Fruit fly (Drosophila melanogaster) whole organism, prepupa: ENCODE results near the gene Npc2f.
A peak's percentile ranks its signal among the peaks of the same experiment; 100 is the strongest.

Experiments
- Blimp-1 ChIP-seq: fragments of 200-800 bp; sonication (Bioruptor generic); optimal IDR thresholded peaks from 3 replicates; lab custom pipeline; 2017; ENCODE audit warnings: missing biosample characterization, missing genetic modification characterization, mild to moderate bottlenecking, moderate library complexity, missing genetic modification reagents
- CG10669 ChIP-seq: fragments of 200-800 bp; sonication (Bioruptor generic); optimal IDR thresholded peaks from 3 replicates; lab custom pipeline; 2018; ENCODE audit warnings: missing biosample characterization, mild to moderate bottlenecking, missing genetic modification characterization, moderate library complexity
- CG11902 ChIP-seq: fragments of 200-800 bp; sonication (Bioruptor generic); optimal IDR thresholded peaks from 3 replicates; lab custom pipeline; 2016; ENCODE audit warnings: missing biosample characterization, missing genetic modification characterization
- CG16779 ChIP-seq: fragments of 200-800 bp; sonication (Bioruptor generic); optimal IDR thresholded peaks from 3 replicates; lab custom pipeline; 2017; ENCODE audit warnings: missing biosample characterization, mild to moderate bottlenecking, missing genetic modification characterization
- CG3032 ChIP-seq: fragments of 200-800 bp; optimal IDR thresholded peaks from 2 replicates; lab custom pipeline; 2019; ENCODE audit warnings: missing biosample characterization, mild to moderate bottlenecking, missing genetic modification characterization, moderate library complexity
- CG31627 ChIP-seq: fragments of 200-800 bp; sonication (Bioruptor generic); optimal IDR thresholded peaks from 3 replicates; lab custom pipeline; 2016; ENCODE audit warnings: missing biosample characterization, missing genetic modification characterization
- CG32006 ChIP-seq: fragments of 200-800 bp; sonication (Bioruptor generic); optimal IDR thresholded peaks from 3 replicates; lab custom pipeline; 2017; ENCODE audit warnings: missing biosample characterization, mild to moderate bottlenecking, missing genetic modification characterization
- CG34406 ChIP-seq: fragments of 200-800 bp; sonication (Bioruptor generic); optimal IDR thresholded peaks from 3 replicates; lab custom pipeline; 2016; ENCODE audit warnings: missing biosample characterization, missing genetic modification characterization
- CG3919 ChIP-seq: fragments of 200-800 bp; sonication (Bioruptor generic); optimal IDR thresholded peaks from 3 replicates; lab custom pipeline; 2016; ENCODE audit warnings: missing biosample characterization, missing genetic modification characterization
- CG4318 ChIP-seq: fragments of 200-800 bp; sonication (Bioruptor generic); optimal IDR thresholded peaks from 3 replicates; lab custom pipeline; 2017; ENCODE audit warnings: missing biosample characterization, mild to moderate bottlenecking, missing genetic modification characterization
- CG6163 ChIP-seq: fragments of 200-800 bp; sonication (Bioruptor generic); IDR thresholded peaks from 3 replicates; pipeline ENCODE4 v1.3.6; 2022; ENCODE audit warnings: missing biosample characterization, missing genetic modification characterization
- CG6276 ChIP-seq: fragments of 200-800 bp; sonication (Bioruptor generic); optimal IDR thresholded peaks from 2 replicates; lab custom pipeline; 2017; ENCODE audit warnings: missing biosample characterization, mild to moderate bottlenecking, missing genetic modification characterization
- CG6792 ChIP-seq: fragments of 200-800 bp; sonication (Bioruptor generic); optimal IDR thresholded peaks from 3 replicates; lab custom pipeline; 2016; ENCODE audit warnings: missing biosample characterization, missing genetic modification characterization
- CG6808 ChIP-seq: fragments of 200-800 bp; sonication (Bioruptor generic); optimal IDR thresholded peaks from 3 replicates; lab custom pipeline; 2017; ENCODE audit warnings: missing biosample characterization, missing genetic modification characterization, mild to moderate bottlenecking, moderate library complexity, missing genetic modification reagents
- CG6854 ChIP-seq: fragments of 200-800 bp; sonication (Bioruptor generic); optimal IDR thresholded peaks from 2 replicates; lab custom pipeline; 2017; ENCODE audit warnings: missing biosample characterization, mild to moderate bottlenecking, missing genetic modification characterization
- CG7368 ChIP-seq: fragments of 200-800 bp; sonication (Bioruptor generic); optimal IDR thresholded peaks from 3 replicates; lab custom pipeline; 2016; ENCODE audit warnings: missing biosample characterization, missing genetic modification characterization
- CG9139 ChIP-seq: fragments of 200-800 bp; sonication (Bioruptor generic); optimal IDR thresholded peaks from 3 replicates; lab custom pipeline; 2017; ENCODE audit warnings: missing biosample characterization, mild to moderate bottlenecking, missing genetic modification characterization
- Eip75B ChIP-seq: fragments of 200-800 bp; sonication (Bioruptor generic); optimal IDR thresholded peaks from 3 replicates; lab custom pipeline; 2016; ENCODE audit warnings: missing biosample characterization, missing genetic modification characterization
- Eip78C ChIP-seq: fragments of 200-800 bp; sonication (Bioruptor generic); peaks from one replicate; lab custom pipeline; 2016; ENCODE audit warnings: missing biosample characterization, missing genetic modification characterization
- Eip93F ChIP-seq: fragments of 200-800 bp; sonication (Bioruptor generic); optimal IDR thresholded peaks from 2 replicates; lab custom pipeline; 2016; ENCODE audit warnings: missing biosample characterization, mild to moderate bottlenecking, missing genetic modification characterization
- Ets21C ChIP-seq: fragments of 200-800 bp; sonication (Bioruptor generic); optimal IDR thresholded peaks from 3 replicates; lab custom pipeline; 2016; ENCODE audit warnings: missing biosample characterization, missing genetic modification characterization
- Ets96B ChIP-seq: fragments of 200-800 bp; optimal IDR thresholded peaks from 2 replicates; lab custom pipeline; 2019; ENCODE audit warnings: missing biosample characterization, mild to moderate bottlenecking, missing genetic modification characterization, moderate library complexity
- Gug ChIP-seq: fragments of 200-800 bp; sonication (Bioruptor generic); IDR thresholded peaks from 2 replicates; pipeline ENCODE4 v1.3.6; 2022; ENCODE audit warnings: missing biosample characterization, missing genetic modification characterization
- Hr38 ChIP-seq: sonication (Bioruptor generic); optimal IDR thresholded peaks from 2 replicates; lab custom pipeline; 2016; ENCODE audit warnings: missing biosample characterization, missing genetic modification characterization
- Hr39 ChIP-seq: fragments of 200-800 bp; sonication (Bioruptor generic); optimal IDR thresholded peaks from 2 replicates; lab custom pipeline; 2016; ENCODE audit warnings: missing biosample characterization, missing genetic modification characterization
- Hr4 ChIP-seq: fragments of 200-800 bp; sonication (Bioruptor generic); optimal IDR thresholded peaks from 3 replicates; lab custom pipeline; 2016; ENCODE audit warnings: missing biosample characterization, missing genetic modification characterization
- Lpt ChIP-seq: fragments of 200-800 bp; sonication (Bioruptor generic); optimal IDR thresholded peaks from 3 replicates; lab custom pipeline; 2016; ENCODE audit warnings: missing biosample characterization, missing genetic modification characterization
- Met ChIP-seq: fragments of 200-800 bp; sonication (Bioruptor generic); optimal IDR thresholded peaks from 3 replicates; lab custom pipeline; 2016; ENCODE audit warnings: missing biosample characterization, missing genetic modification characterization
- OdsH ChIP-seq: fragments of 200-800 bp; sonication (Bioruptor generic); optimal IDR thresholded peaks from 3 replicates; lab custom pipeline; 2016; ENCODE audit warnings: missing biosample characterization, missing genetic modification characterization
- Sox102F ChIP-seq: fragments of 200-800 bp; sonication (Bioruptor generic); optimal IDR thresholded peaks from 2 replicates; lab custom pipeline; 2016; ENCODE audit warnings: missing biosample characterization, mild to moderate bottlenecking, missing genetic modification characterization
- Sox14 ChIP-seq: fragments of 200-800 bp; sonication (Bioruptor generic); optimal IDR thresholded peaks from 3 replicates; lab custom pipeline; 2016; ENCODE audit warnings: missing biosample characterization, missing genetic modification characterization
- Sox15 ChIP-seq: fragments of 200-800 bp; sonication (Bioruptor generic); optimal IDR thresholded peaks from 3 replicates; lab custom pipeline; 2016; ENCODE audit warnings: missing biosample characterization, missing genetic modification characterization
- cyc ChIP-seq: fragments of 200-800 bp; sonication (Bioruptor generic); optimal IDR thresholded peaks from 3 replicates; lab custom pipeline; 2016; ENCODE audit warnings: missing biosample characterization, missing genetic modification characterization
- dac ChIP-seq: fragments of 200-800 bp; sonication (Bioruptor generic); optimal IDR thresholded peaks from 2 replicates; lab custom pipeline; 2017; ENCODE audit warnings: missing biosample characterization, mild to moderate bottlenecking, missing genetic modification characterization
- dsx ChIP-seq: fragments of 200-800 bp; optimal IDR thresholded peaks from 3 replicates; lab custom pipeline; 2019; ENCODE audit warnings: missing biosample characterization, mild to moderate bottlenecking, missing genetic modification characterization, moderate library complexity; ENCODE audit not compliant: poor library complexity, severe bottlenecking
- eg ChIP-seq: fragments of 200-800 bp; sonication (Bioruptor generic); IDR thresholded peaks from 3 replicates; pipeline ENCODE4 v1.3.6; 2022; ENCODE audit warnings: missing biosample characterization, missing genetic modification characterization
- esn ChIP-seq: fragments of 200-800 bp; sonication (Bioruptor generic); optimal IDR thresholded peaks from 2 replicates; lab custom pipeline; 2016; ENCODE audit warnings: missing biosample characterization, mild to moderate bottlenecking, missing genetic modification characterization, moderate library complexity
- fd85E ChIP-seq: fragments of 200-800 bp; sonication (Bioruptor generic); optimal IDR thresholded peaks from 3 replicates; lab custom pipeline; 2016; ENCODE audit warnings: missing biosample characterization, missing genetic modification characterization
- fkh ChIP-seq: fragments of 200-800 bp; sonication (Bioruptor generic); optimal IDR thresholded peaks from 3 replicates; lab custom pipeline; 2017; ENCODE audit warnings: missing biosample characterization, mild to moderate bottlenecking, missing genetic modification characterization, moderate library complexity
- lz ChIP-seq: fragments of 200-800 bp; sonication (Bioruptor generic); optimal IDR thresholded peaks from 3 replicates; lab custom pipeline; 2016; ENCODE audit warnings: missing biosample characterization, missing genetic modification characterization
- ss ChIP-seq, 2 experiments: fragments of 200-800 bp; sonication (Bioruptor generic); optimal IDR thresholded peaks; 2 replicates in 1 of 2; 3 replicates in 1 of 2; lab custom pipeline; 2017 to 2018; ENCODE audit warnings: mild to moderate bottlenecking in 2 of 2, missing biosample characterization in 2 of 2, missing genetic modification characterization in 2 of 2, moderate library complexity in 1 of 2
- svp ChIP-seq: fragments of 200-800 bp; sonication (Bioruptor generic); peaks from one replicate; lab custom pipeline; 2016; ENCODE audit warnings: missing biosample characterization, missing genetic modification characterization
- topi ChIP-seq: fragments of 200-800 bp; sonication (Bioruptor generic); optimal IDR thresholded peaks from 3 replicates; lab custom pipeline; 2016; ENCODE audit warnings: missing biosample characterization, missing genetic modification characterization
- vri ChIP-seq: fragments of 200-800 bp; sonication (Bioruptor generic); optimal IDR thresholded peaks from 3 replicates; lab custom pipeline; 2016; ENCODE audit warnings: missing biosample characterization, mild to moderate bottlenecking, missing genetic modification characterization

The Npc2f gene

DNA sequence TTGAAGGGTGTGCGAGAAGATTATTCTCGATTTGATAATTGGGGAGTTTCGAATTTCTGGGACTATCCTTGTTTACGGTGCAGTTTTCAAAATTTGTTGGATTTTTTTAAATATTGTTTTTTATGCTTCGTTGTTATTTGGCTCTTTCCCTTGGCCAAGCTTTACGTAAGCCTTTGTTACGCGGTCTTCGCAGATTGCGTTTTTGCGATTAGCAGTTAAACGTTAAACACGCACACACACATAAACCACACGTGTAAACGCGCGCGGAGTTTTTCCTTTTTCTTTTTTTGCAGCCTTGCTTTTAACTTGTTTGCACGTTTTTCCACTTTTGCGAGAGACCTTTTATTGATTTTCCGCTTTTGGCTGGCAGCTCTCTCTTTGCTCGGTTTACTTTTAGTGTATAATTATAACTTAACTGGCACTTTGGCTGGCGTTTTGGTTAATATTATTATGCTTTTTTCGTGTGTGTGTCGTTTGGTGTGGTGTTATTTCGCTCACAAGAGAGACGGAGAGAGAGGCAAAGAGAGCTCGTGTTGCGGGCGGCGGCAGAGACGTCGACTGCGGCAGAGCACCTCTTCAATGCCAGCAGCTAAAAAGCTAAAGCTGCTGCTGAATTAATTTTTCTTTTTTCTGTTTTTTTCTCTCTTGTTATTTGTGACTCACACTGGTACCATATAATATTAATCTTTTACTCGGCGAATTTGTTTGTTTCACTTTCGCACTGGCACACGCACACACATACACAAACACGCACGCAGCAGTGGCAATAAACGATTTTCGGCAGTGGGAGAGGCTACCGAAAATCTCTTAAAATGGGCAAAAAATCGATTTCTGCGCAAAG lies 33.0 kb upstream of the Npc2f start:
- TF ChIP-seq Eip78C (peak; percentile 74), fd85E (no peak), CG6854 (peak; percentile 28), CG4318 (no peak), Blimp-1 (peak; percentile 18), CG16779 (tag; lab: Kevin White, UChicago) (no peak), ss (GFP tag; optimal IDR thresholded peaks at IDR 0.05; lab: Kevin White, UChicago) (peak; percentile 12 to 23), Hr39 (GFP tag; lab: Kevin White, UChicago) (no peak), Met (GFP tag; lab: Kevin White, UChicago) (no peak), dsx (GFP tag; lab: Kevin White, UChicago) (no peak), CG11902 (GFP tag; lab: Kevin White, UChicago) (no peak)

DNA sequence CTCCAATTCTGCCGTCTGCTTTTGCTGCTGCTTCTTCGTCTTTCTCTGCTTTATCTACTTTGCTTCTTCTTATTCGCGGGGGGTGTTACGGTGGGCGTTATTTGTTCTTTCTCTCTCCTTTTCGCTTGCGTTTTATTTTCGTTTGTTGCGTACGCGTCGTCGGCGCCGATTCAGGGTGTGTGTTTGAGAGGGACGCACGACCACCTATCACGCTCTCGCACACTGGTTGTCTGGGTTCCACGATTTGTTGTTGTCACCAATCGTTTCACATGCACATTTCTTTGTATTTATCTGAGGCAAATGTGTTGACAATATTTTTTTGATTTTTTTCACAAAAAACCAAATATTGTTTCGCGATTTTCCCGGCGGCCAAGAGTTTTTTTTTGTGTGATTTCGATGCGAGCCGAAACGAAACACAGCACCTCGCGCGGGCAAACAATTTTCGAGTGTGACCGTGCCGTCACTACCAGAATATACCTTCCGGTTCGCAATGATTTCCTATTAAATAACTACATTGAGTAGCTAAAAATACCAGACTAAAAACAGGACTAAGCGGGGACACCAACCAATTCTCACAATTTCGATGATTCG lies 32.3 kb upstream of the Npc2f start, which contains the start of gene Syx1A:
TSS of gene Syx1A (minus strand) at position 452 of the 591 bp plus-strand sequence.
- TF ChIP-seq CG32006 (GFP tag; lab: Kevin White, UChicago) (peak; percentile 12), OdsH (no peak), CG6854 (peak; percentile 61), CG6792 (no peak), fd85E (peak; percentile 35), cyc (GFP tag; lab: Kevin White, UChicago) (no peak), ss (GFP tag; optimal IDR thresholded peaks at IDR 0.05; lab: Kevin White, UChicago) (peak; percentile 18 to 34), CG3919 (GFP tag; lab: Kevin White, UChicago) (peak; percentile 27), fkh (GFP tag; lab: Kevin White, UChicago) (peak; percentile 89), svp (no peak), eg (GFP tag; lab: Robert Waterston, UW) (no peak), Hr38 (no peak), Ets21C (GFP tag; lab: Kevin White, UChicago) (no peak), Eip78C (peak; percentile 23), CG34406 (GFP tag; lab: Kevin White, UChicago) (peak; percentile 37), dac (GFP tag; lab: Kevin White, UChicago) (no peak), CG6808 (peak; percentile 7), topi (GFP tag; lab: Kevin White, UChicago) (peak; percentile 27), CG6276 (peak; percentile 22), CG7368 (no peak), CG16779 (tag; lab: Kevin White, UChicago) (peak; percentile 61), CG10669 (GFP tag; lab: Kevin White, UChicago) (no peak), Eip75B (peak; percentile 8), esn (GFP tag; lab: Kevin White, UChicago) (peak; percentile 39), Sox102F (peak; percentile 2), Met (GFP tag; lab: Kevin White, UChicago) (no peak), vri (GFP tag; lab: Kevin White, UChicago) (peak; percentile 21), Hr39 (GFP tag; lab: Kevin White, UChicago) (no peak), Sox14 (GFP tag; lab: Kevin White, UChicago) (peak; percentile 47), CG9139 (GFP tag; lab: Kevin White, UChicago) (no peak)
- TF ChIP-seq, all 60 proteins: peak for 17

DNA sequence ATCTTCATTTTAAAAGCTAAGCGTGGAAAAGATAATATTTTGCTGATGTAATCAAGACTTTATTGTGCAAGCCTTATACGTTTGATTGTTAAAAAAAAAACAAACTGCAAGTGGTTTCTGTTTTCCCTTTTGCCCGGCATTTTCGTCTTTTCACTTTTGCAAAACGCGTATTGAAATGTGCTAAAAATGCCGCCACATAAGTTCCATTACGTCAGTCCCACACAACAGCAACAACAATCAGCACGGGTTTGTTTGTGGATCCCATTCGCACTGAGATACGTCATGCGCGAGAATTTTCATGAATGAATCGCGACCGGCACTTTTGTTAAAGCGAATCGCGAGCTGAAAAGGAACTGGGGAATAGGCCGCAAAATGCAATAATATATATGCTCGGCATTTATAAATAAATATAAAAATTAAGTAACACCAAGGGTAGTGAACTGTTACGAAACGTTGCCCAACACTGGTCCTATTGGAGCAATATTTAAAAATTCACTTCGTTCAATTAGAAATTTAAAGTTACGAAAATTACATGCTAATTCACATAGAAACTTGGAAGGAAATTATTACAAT lies 31.6 kb upstream of the Npc2f start:
- peak; percentile 47 for TF ChIP-seq lz
- TF ChIP-seq Blimp-1, result peak; percentile 38
- TF ChIP-seq CG11902 (GFP tag; lab: Kevin White, UChicago), result no peak
- peak; percentile 31 for TF ChIP-seq CG3032 (tag; lab: Kevin White, UChicago)
- no peak for TF ChIP-seq Sox15 (GFP tag; lab: Kevin White, UChicago)
- peak; percentile 44 for TF ChIP-seq Ets21C (GFP tag; lab: Kevin White, UChicago)
- TF ChIP-seq Eip78C, result peak; percentile 92
- TF ChIP-seq Lpt, result peak; percentile 8
- peak; percentile 78 for TF ChIP-seq Hr4
- peak; percentile 25 for TF ChIP-seq Ets96B (tag; lab: Kevin White, UChicago)
- TF ChIP-seq CG6276, result no peak
- peak; percentile 77 for TF ChIP-seq svp
- peak; percentile 72 for TF ChIP-seq CG6792
- peak; percentile 61 for TF ChIP-seq Sox14 (GFP tag; lab: Kevin White, UChicago)
- TF ChIP-seq fd85E, result peak; percentile 21
- peak; percentile 80 for TF ChIP-seq Eip93F (GFP tag; lab: Kevin White, UChicago)
- peak; percentile 65 for TF ChIP-seq Eip75B
- no peak for TF ChIP-seq Gug (GFP tag; lab: Robert Waterston, UW)
- no peak for TF ChIP-seq eg (GFP tag; lab: Robert Waterston, UW)
- TF ChIP-seq CG6163, result no peak
- peak; percentile 43 for TF ChIP-seq CG31627 (GFP tag; lab: Kevin White, UChicago)
- TF ChIP-seq Hr39 (GFP tag; lab: Kevin White, UChicago), result peak; percentile 34
